Fruit fly (Drosophila melanogaster) whole organism, embryonic: ENCODE results near the gene Rab5.

Experiments
- Abd-B ChIP-seq: fragments of 200-800 bp; sonication (Bioruptor generic); optimal IDR thresholded peaks from 2 replicates; lab custom pipeline; 2018; ENCODE audit warnings: missing biosample characterization, mild to moderate bottlenecking, missing genetic modification characterization, moderate library complexity
- Adf1 ChIP-seq: fragments of 200-800 bp; sonication (Bioruptor generic); IDR thresholded peaks from 2 replicates; pipeline ENCODE4 v1.3.6; 2022; ENCODE audit warnings: missing biosample characterization, missing genetic modification characterization
- Bdp1 ChIP-seq: fragments of 200-800 bp; sonication (Bioruptor generic); optimal IDR thresholded peaks from 3 replicates; lab custom pipeline; 2016; ENCODE audit warnings: missing biosample characterization, missing genetic modification characterization
- CG10147 ChIP-seq: fragments of 200-800 bp; sonication (Bioruptor generic); optimal IDR thresholded peaks from 2 replicates; lab custom pipeline; 2019; ENCODE audit warnings: missing biosample characterization, mild to moderate bottlenecking, missing genetic modification characterization, moderate library complexity
- CG10654 ChIP-seq: fragments of 200-800 bp; sonication (Bioruptor generic); optimal IDR thresholded peaks from 2 replicates; lab custom pipeline; 2016; ENCODE audit warnings: missing biosample characterization, missing genetic modification characterization
- CG12744 ChIP-seq: fragments of 200-800 bp; sonication (Bioruptor generic); optimal IDR thresholded peaks from 2 replicates; lab custom pipeline; 2016; ENCODE audit warnings: missing biosample characterization, missing genetic modification characterization
- CG13123 ChIP-seq: fragments of 200-800 bp; sonication (Bioruptor generic); optimal IDR thresholded peaks from 2 replicates; lab custom pipeline; 2016; ENCODE audit warnings: missing biosample characterization, missing genetic modification characterization
- CG13624 ChIP-seq: fragments of 200-800 bp; sonication (Bioruptor generic); optimal IDR thresholded peaks from 2 replicates; lab custom pipeline; 2016; ENCODE audit warnings: missing biosample characterization, missing genetic modification characterization
- CG13775 ChIP-seq: fragments of 200-800 bp; sonication (Bioruptor generic); optimal IDR thresholded peaks from 3 replicates; lab custom pipeline; 2017; ENCODE audit warnings: missing biosample characterization, mild to moderate bottlenecking, missing genetic modification characterization
- CG14050 ChIP-seq: fragments of 200-800 bp; sonication (Bioruptor generic); IDR thresholded peaks from 3 replicates; pipeline ENCODE4 v1.3.6; 2022; ENCODE audit warnings: missing biosample characterization, missing genetic modification characterization
- CG14860 ChIP-seq: fragments of 200-800 bp; sonication (Bioruptor generic); IDR thresholded peaks from 3 replicates; pipeline ENCODE4 v1.3.6; 2022; ENCODE audit warnings: missing biosample characterization, missing genetic modification characterization; ENCODE audit not compliant: partially characterized antibody
- CG15269 ChIP-seq: fragments of 200-800 bp; sonication (Bioruptor generic); optimal IDR thresholded peaks from 2 replicates; lab custom pipeline; 2018; ENCODE audit warnings: missing biosample characterization, mild to moderate bottlenecking, missing genetic modification characterization, moderate library complexity
- CG2199 ChIP-seq: fragments of 200-800 bp; sonication (Bioruptor generic); IDR thresholded peaks from 3 replicates; pipeline ENCODE4 v1.3.6; 2022; ENCODE audit warnings: missing biosample characterization, missing genetic modification characterization
- CG3281 ChIP-seq: fragments of 200-800 bp; sonication (Bioruptor generic); optimal IDR thresholded peaks from 3 replicates; lab custom pipeline; 2017; ENCODE audit warnings: missing biosample characterization, mild to moderate bottlenecking, missing genetic modification characterization
- CG4617 ChIP-seq: fragments of 200-800 bp; sonication (Bioruptor generic); optimal IDR thresholded peaks from 3 replicates; lab custom pipeline; 2016; ENCODE audit warnings: missing biosample characterization, missing genetic modification characterization, borderline replicate concordance
- CG5245 ChIP-seq: fragments of 200-800 bp; sonication (Bioruptor generic); optimal IDR thresholded peaks from 3 replicates; lab custom pipeline; 2016; ENCODE audit warnings: missing biosample characterization, missing genetic modification characterization
- CG7372 ChIP-seq: fragments of 200-800 bp; sonication (Bioruptor generic); IDR thresholded peaks from 2 replicates; pipeline ENCODE4 v1.3.6; 2022; ENCODE audit warnings: missing biosample characterization, missing genetic modification characterization
- CG9437 ChIP-seq: fragments of 200-800 bp; sonication (Bioruptor generic); optimal IDR thresholded peaks from 2 replicates; lab custom pipeline; 2018; ENCODE audit warnings: missing biosample characterization, mild to moderate bottlenecking, missing genetic modification characterization
- CG9932 ChIP-seq: fragments of 200-800 bp; sonication (Bioruptor generic); IDR thresholded peaks from 2 replicates; pipeline ENCODE4 v1.3.6; 2022; ENCODE audit warnings: missing biosample characterization, missing genetic modification characterization
- CkIIα-i1 ChIP-seq: fragments of 200-800 bp; sonication (Bioruptor generic); IDR thresholded peaks from 2 replicates; pipeline ENCODE4 v1.3.6; 2022; ENCODE audit warnings: missing biosample characterization, missing genetic modification characterization
- Dip2 ChIP-seq: fragments of 200-800 bp; sonication (Bioruptor generic); IDR thresholded peaks from 2 replicates; pipeline ENCODE4 v1.3.6; 2022; ENCODE audit warnings: missing biosample characterization, missing genetic modification characterization
- Eip74EF ChIP-seq, 2 experiments: fragments of 200-800 bp in 1 of 2; fragments of >200 bp in 1 of 2; sonication (Bioruptor generic) in 1 of 2; optimal IDR thresholded peaks; 2 replicates each; lab custom pipeline; 2017 to 2019; ENCODE audit warnings: missing biosample characterization in 2 of 2, missing genetic modification characterization in 2 of 2, mild to moderate bottlenecking in 1 of 2, moderate library complexity in 1 of 2
- H15 ChIP-seq: fragments of 200-800 bp; sonication (Bioruptor generic); IDR thresholded peaks from 3 replicates; pipeline ENCODE4 v1.3.6; 2022; ENCODE audit warnings: missing biosample characterization, missing genetic modification characterization
- H2.0 ChIP-seq: fragments of 200-800 bp; sonication (Bioruptor generic); IDR thresholded peaks from 2 replicates; pipeline ENCODE4 v1.3.6; 2022; ENCODE audit warnings: missing biosample characterization, missing genetic modification characterization
- Max ChIP-seq: fragments of 200-800 bp; sonication (Bioruptor generic); optimal IDR thresholded peaks from 2 replicates; lab custom pipeline; 2016; ENCODE audit warnings: missing biosample characterization, mild to moderate bottlenecking, missing genetic modification characterization
- NFAT ChIP-seq: fragments of 200-800 bp; sonication (Bioruptor generic); IDR thresholded peaks from 2 replicates; pipeline ENCODE4 v1.3.6; 2022; ENCODE audit warnings: missing biosample characterization, missing genetic modification characterization
- NfI ChIP-seq: fragments of 200-800 bp; sonication (Bioruptor generic); optimal IDR thresholded peaks from 3 replicates; lab custom pipeline; 2018; ENCODE audit warnings: missing biosample characterization, mild to moderate bottlenecking, missing genetic modification characterization, moderate library complexity
- Opbp ChIP-seq: fragments of 200-800 bp; sonication (Bioruptor generic); IDR thresholded peaks from 3 replicates; pipeline ENCODE4 v1.3.6; 2022; ENCODE audit warnings: missing biosample characterization, missing genetic modification characterization; ENCODE audit not compliant: partially characterized antibody
- Optix ChIP-seq: fragments of 200-800 bp; sonication (Bioruptor generic); IDR thresholded peaks from 3 replicates; pipeline ENCODE4 v1.3.6; 2022; ENCODE audit warnings: missing biosample characterization, missing genetic modification characterization
- Pdp1 ChIP-seq, 2 experiments: fragments of 200-800 bp; sonication (Bioruptor generic); optimal IDR thresholded peaks; 3 replicates each; lab custom pipeline; 2016; ENCODE audit warnings: missing biosample characterization in 2 of 2, missing genetic modification characterization in 2 of 2, mild to moderate bottlenecking in 1 of 2, moderate library complexity in 1 of 2
- Trl ChIP-seq, 3 experiments: fragments of >200 bp in 2 of 3; fragments of 200-800 bp in 1 of 3; sonication (Bioruptor generic) in 1 of 3; optimal IDR thresholded peaks; 2 replicates in 1 of 3; 3 replicates in 2 of 3; lab custom pipeline; 2016 to 2017; ENCODE audit warnings: missing biosample characterization in 1 of 3, missing genetic modification characterization in 1 of 3
- YL-1 ChIP-seq: fragments of 200-800 bp; sonication (Bioruptor generic); optimal IDR thresholded peaks from 3 replicates; lab custom pipeline; 2017; ENCODE audit warnings: missing biosample characterization, mild to moderate bottlenecking, missing genetic modification characterization
- amos ChIP-seq: fragments of 200-800 bp; sonication (Bioruptor generic); IDR thresholded peaks from 2 replicates; pipeline ENCODE4 v1.3.6; 2022; ENCODE audit warnings: missing biosample characterization, missing genetic modification characterization; ENCODE audit not compliant: partially characterized antibody
- ase ChIP-seq: fragments of 200-800 bp; sonication (Bioruptor generic); IDR thresholded peaks from 3 replicates; pipeline ENCODE4 v1.3.6; 2022; ENCODE audit warnings: missing biosample characterization, missing genetic modification characterization
- chinmo ChIP-seq: fragments of 200-800 bp; sonication (Bioruptor generic); IDR thresholded peaks from 4 replicates; pipeline ENCODE4 v1.3.6; 2022; ENCODE audit warnings: missing biosample characterization, missing genetic modification characterization; ENCODE audit not compliant: partially characterized antibody
- ci ChIP-seq: fragments of 200-800 bp; sonication (Bioruptor generic); IDR thresholded peaks from 3 replicates; pipeline ENCODE4 v1.3.6; 2022; ENCODE audit warnings: missing biosample characterization, missing genetic modification characterization
- esg ChIP-seq: fragments of 200-800 bp; sonication (Bioruptor generic); conservative IDR thresholded peaks from 2 replicates; pipeline ENCODE4 v1.3.6; 2022; ENCODE audit warnings: missing biosample characterization, missing genetic modification characterization
- fru ChIP-seq: fragments of >200 bp; optimal IDR thresholded peaks from 2 replicates; lab custom pipeline; 2017
- gro ChIP-seq: fragments of 200-800 bp; sonication (Bioruptor generic); optimal IDR thresholded peaks from 2 replicates; lab custom pipeline; 2016; ENCODE audit warnings: missing biosample characterization, missing genetic modification characterization
- hb ChIP-seq: fragments of 200-800 bp; sonication (Bioruptor generic); IDR thresholded peaks from 3 replicates; pipeline ENCODE4 v1.3.6; 2022; ENCODE audit warnings: missing biosample characterization, missing genetic modification characterization; ENCODE audit not compliant: partially characterized antibody
- jigr1 ChIP-seq: fragments of 200-800 bp; sonication (Bioruptor generic); IDR thresholded peaks from 3 replicates; pipeline ENCODE4 v1.3.6; 2022; ENCODE audit warnings: missing biosample characterization, missing genetic modification characterization
- ken ChIP-seq: fragments of 200-800 bp; sonication (Bioruptor generic); IDR thresholded peaks from 3 replicates; pipeline ENCODE4 v1.3.6; 2022; ENCODE audit warnings: missing biosample characterization, missing genetic modification characterization
- lilli ChIP-seq: fragments of 200-800 bp; sonication (Bioruptor generic); optimal IDR thresholded peaks from 3 replicates; lab custom pipeline; 2016; ENCODE audit warnings: missing biosample characterization, missing genetic modification characterization
- lola ChIP-seq, 3 experiments: fragments of >200 bp in 2 of 3; fragments of 200-800 bp in 1 of 3; sonication (Bioruptor generic) in 1 of 3; optimal IDR thresholded peaks; 2 replicates each; lab custom pipeline; 2017 to 2019; ENCODE audit warnings: missing biosample characterization in 3 of 3, missing genetic modification characterization in 3 of 3, mild to moderate bottlenecking in 1 of 3, moderate library complexity in 1 of 3
- nerfin-1 ChIP-seq: fragments of 200-800 bp; sonication (Bioruptor generic); optimal IDR thresholded peaks from 3 replicates; lab custom pipeline; 2019; ENCODE audit warnings: missing biosample characterization, mild to moderate bottlenecking, missing genetic modification characterization, moderate library complexity
- pum ChIP-seq: fragments of 200-800 bp; sonication (Bioruptor generic); optimal IDR thresholded peaks from 2 replicates; lab custom pipeline; 2016; ENCODE audit warnings: missing biosample characterization, missing genetic modification characterization
- sim ChIP-seq: fragments of 200-800 bp; sonication (Bioruptor generic); IDR thresholded peaks from 2 replicates; pipeline ENCODE4 v1.3.6; 2022; ENCODE audit warnings: missing biosample characterization, missing genetic modification characterization
- z ChIP-seq: fragments of 200-800 bp; sonication (Bioruptor generic); IDR thresholded peaks from 3 replicates; pipeline ENCODE4 v1.3.6; 2022; ENCODE audit warnings: missing biosample characterization, missing genetic modification characterization

Rab5 gene

DNA sequence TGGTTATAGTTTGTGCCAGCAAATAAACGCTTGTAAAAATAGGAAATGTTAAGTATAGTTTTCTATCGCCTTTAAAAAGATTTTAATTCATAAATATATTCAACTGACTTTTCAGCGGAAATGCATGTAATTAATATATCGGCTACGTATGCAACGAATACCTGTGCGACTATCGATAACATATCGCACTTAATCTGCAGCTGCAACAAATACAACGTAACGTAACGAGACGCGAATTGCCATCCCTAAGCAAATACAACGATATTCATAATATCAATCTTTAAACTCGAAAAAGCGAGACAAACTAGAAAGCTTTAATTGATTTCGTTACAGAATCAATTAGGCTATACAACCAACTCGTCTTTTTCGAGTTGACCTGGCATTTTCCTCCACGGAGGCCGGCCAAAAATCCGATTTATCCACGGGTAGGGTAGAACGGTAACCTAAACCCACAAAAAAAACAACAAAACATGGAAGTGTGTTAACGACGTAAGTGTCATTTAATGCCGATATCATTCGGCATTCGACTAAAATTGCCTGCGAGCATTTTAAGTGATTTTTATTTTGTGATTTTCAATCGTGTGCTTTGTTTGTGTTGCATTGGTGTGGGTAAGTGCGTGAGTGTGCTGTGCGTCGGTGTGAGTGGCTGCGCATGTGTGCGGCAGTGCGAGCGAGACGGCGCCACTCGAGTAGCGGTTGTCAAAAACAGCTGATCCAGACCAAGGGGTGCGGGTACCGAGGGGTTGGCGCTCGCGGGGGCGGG, 10.8 kb upstream of the Rab5 start, which contains the start of gene Atxn7 (continued):
- TF ChIP-seq CG13624 (peak; percentile 74), CG14050 (GFP tag; lab: Robert Waterston, UW) (peak; percentile 55; the same call in 2 of the 3 replicates), CG15269 (tag; lab: Kevin White, UChicago) (peak; percentile 65), gro (peak; percentile 78), fru (lab: Kevin White, UChicago) (no peak), ci (GFP tag; lab: Robert Waterston, UW) (peak; percentile 95), Abd-B (GFP tag; lab: Kevin White, UChicago) (peak; percentile 10), H2.0 (peak; percentile 8; the same call in 1 of the 2 replicates), CG9932 (GFP tag; lab: Robert Waterston, UW) (peak; percentile 52), Opbp (GFP tag; lab: Robert Waterston, UW) (peak; percentile 99), Adf1 (peak; percentile 58), H15 (GFP tag; lab: Robert Waterston, UW) (peak; percentile 11; the same call in 1 of the 3 replicates), Max (GFP tag; lab: Kevin White, UChicago) (peak; percentile 37), CG5245 (GFP tag; lab: Kevin White, UChicago) (peak; percentile 26), CG14860 (GFP tag; lab: Robert Waterston, UW) (peak; percentile 82), lola (GFP tag; optimal IDR thresholded peaks at IDR 0.05; lab: Kevin White, UChicago) (no peak), Dip2 (GFP tag; lab: Robert Waterston, UW) (no peak), ase (peak; percentile 63; the same call in 1 of the 3 replicates), YL-1 (GFP tag; lab: Kevin White, UChicago) (peak; percentile 82), CG10654 (GFP tag; lab: Kevin White, UChicago) (peak; percentile 15), ken (GFP tag; lab: Robert Waterston, UW) (peak; percentile 62; the same call in 2 of the 3 replicates), CG2199 (no peak), hb (peak; percentile 87), CG13123 (no peak), CG4617 (peak; percentile 97), amos (GFP tag; lab: Robert Waterston, UW) (peak; percentile 98), z (GFP tag; lab: Robert Waterston, UW) (no peak), CG12744 (GFP tag; lab: Kevin White, UChicago) (peak; percentile 40), CG7372 (GFP tag; lab: Robert Waterston, UW) (no peak), NfI (GFP tag; lab: Kevin White, UChicago) (peak; percentile 89), sim (no peak), NFAT (GFP tag; lab: Robert Waterston, UW) (peak; percentile 50; the same call in 1 of the 2 replicates), Eip74EF (GFP tag; optimal IDR thresholded peaks at IDR 0.05; lab: Kevin White, UChicago) (peak in 1 of 2 experiments; percentile 45), lilli (peak; percentile 63), Trl (optimal IDR thresholded peaks at IDR 0.05; lab: Kevin White, UChicago) (no peak), Trl (GFP tag; optimal IDR thresholded peaks at IDR 0.05; lab: Kevin White, UChicago) (peak; percentile 52), CG9437 (GFP tag; lab: Kevin White, UChicago) (peak; percentile 100), CG3281 (GFP tag; lab: Kevin White, UChicago) (peak; percentile 69), Optix (peak; percentile 60; the same call in 2 of the 3 replicates), CG13775 (GFP tag; lab: Kevin White, UChicago) (peak; percentile 73), nerfin-1 (peak; percentile 58), jigr1 (GFP tag; lab: Robert Waterston, UW) (no peak), CkIIα-i1 (no peak), Pdp1 (GFP tag; optimal IDR thresholded peaks at IDR 0.05; lab: Kevin White, UChicago) (peak; percentile 24 to 89), Bdp1 (GFP tag; lab: Kevin White, UChicago) (peak; percentile 4), esg (GFP tag; lab: Robert Waterston, UW) (no peak), chinmo (GFP tag; lab: Robert Waterston, UW) (peak; percentile 99), pum (no peak), CG10147 (GFP tag; lab: Kevin White, UChicago) (no peak)
